Worm (Caenorhabditis elegans): ENCODE measurements around the gene C17C3.24.

ce11 chrII:5537524-5537923, 4.1 kb downstream of the C17C3.24 start, which contains the start of gene C17C3.11:
- TF ChIP-seq elt-3 (tag; optimal IDR thresholded peaks at IDR 0.05) (no peak), zag-1 (tag; optimal IDR thresholded peaks at IDR 0.05) (no peak), ztf-11 (tag; optimal IDR thresholded peaks at IDR 0.05) (no peak), nfya-1 (tag; optimal IDR thresholded peaks at IDR 0.05; ENCODE audit: insufficient read depth) (no peak), elt-2 (tag; optimal IDR thresholded peaks at IDR 0.05) (no peak), nhr-76 (tag; optimal IDR thresholded peaks at IDR 0.05) (no peak), nhr-12 (tag; optimal IDR thresholded peaks at IDR 0.05) (no peak), aly-2 (tag; optimal IDR thresholded peaks at IDR 0.05) (no peak), egl-5 (tag; optimal IDR thresholded peaks at IDR 0.05) (no peak), unc-39 (tag; optimal IDR thresholded peaks at IDR 0.05) (no peak)
